Fruit fly (Drosophila melanogaster): Measurements from ENCODE around the gene Ibf2.

The Ibf2 gene

dm6 chr3R:9237268-9238091 lies 20.8 kb downstream of the Ibf2 start, which contains the start of gene pum:
pum (minus strand) TSS chr3R:9237682.
- TF ChIP-seq vvl (GFP tag; IDR thresholded peaks at IDR 0.05) (peak; percentile 55), Asciz (GFP tag; optimal IDR thresholded peaks at IDR 0.05) (no peak), bbx (GFP tag; IDR thresholded peaks at IDR 0.05; ENCODE audit: partially characterized antibody) (no peak), Drgx (GFP tag; IDR thresholded peaks at IDR 0.05) (no peak), Oli (tag; optimal IDR thresholded peaks at IDR 0.05) (no peak), en (GFP tag; optimal IDR thresholded peaks at IDR 0.05) (no peak), CG13287 (GFP tag; IDR thresholded peaks at IDR 0.05; ENCODE audit: partially characterized antibody) (no peak), Jarid2 (GFP tag; optimal IDR thresholded peaks at IDR 0.05) (no peak), Hr51 (GFP tag; optimal IDR thresholded peaks at IDR 0.05) (peak in 1 of 2 experiments; percentile 58), CG33557 (GFP tag; optimal IDR thresholded peaks at IDR 0.05) (no peak), az2 (GFP tag; optimal IDR thresholded peaks at IDR 0.05) (peak; percentile 47), bsh (GFP tag; optimal IDR thresholded peaks at IDR 0.05) (peak; percentile 50 to 83), CG16813 (GFP tag; IDR thresholded peaks at IDR 0.05; ENCODE audit: partially characterized antibody) (no peak), CG4424 (GFP tag; optimal IDR thresholded peaks at IDR 0.05) (no peak), ftz-f1 (GFP tag; optimal IDR thresholded peaks at IDR 0.05) (no peak), sqz (GFP tag; optimal IDR thresholded peaks at IDR 0.05) (peak; percentile 95), CG18011 (GFP tag; optimal IDR thresholded peaks at IDR 0.05) (no peak), CG11695 (GFP tag; IDR thresholded peaks at IDR 0.05) (0 out of 3 replicates have a peak, but pooled peaks have one; percentile 11), emc (GFP tag; optimal IDR thresholded peaks at IDR 0.05) (no peak), ash1 (GFP tag; optimal IDR thresholded peaks at IDR 0.05) (no peak), Rx (GFP tag; IDR thresholded peaks at IDR 0.05) (no peak), cg (GFP tag; optimal IDR thresholded peaks at IDR 0.05) (peak; percentile 95), CG14860 (GFP tag; IDR thresholded peaks at IDR 0.05; ENCODE audit: partially characterized antibody) (no peak), C15 (GFP tag; IDR thresholded peaks at IDR 0.05) (no peak), rib (GFP tag; IDR thresholded peaks at IDR 0.05) (no peak), CG4360 (GFP tag; IDR thresholded peaks at IDR 0.05) (no peak), gsb-n (tag; optimal IDR thresholded peaks at IDR 0.05) (peak; percentile 43), dm (GFP tag; optimal IDR thresholded peaks at IDR 0.05) (peak; percentile 75), CG7271 (tag; optimal IDR thresholded peaks at IDR 0.05) (no peak), unc-4 (GFP tag; IDR thresholded peaks at IDR 0.05; ENCODE audit: partially characterized antibody) (no peak), zen2 (GFP tag; IDR thresholded peaks at IDR 0.05; ENCODE audit: partially characterized antibody) (no peak), run (tag; optimal IDR thresholded peaks at IDR 0.05) (no peak), CG10209 (GFP tag; optimal IDR thresholded peaks at IDR 0.05) (no peak), CG11560 (tag; IDR thresholded peaks at IDR 0.05) (no peak), Ravus (GFP tag; IDR thresholded peaks at IDR 0.05) (no peak), Max (GFP tag; optimal IDR thresholded peaks at IDR 0.05) (peak; percentile 44), CG6813 (GFP tag; optimal IDR thresholded peaks at IDR 0.05) (no peak), CG10543 (GFP tag; optimal IDR thresholded peaks at IDR 0.05) (no peak), CG2199 (GFP tag; IDR thresholded peaks at IDR 0.05) (no peak), MBD-R2 (GFP tag; IDR thresholded peaks at IDR 0.05) (no peak), kay (GFP tag; optimal IDR thresholded peaks at IDR 0.05) (no peak), eve (GFP tag; optimal IDR thresholded peaks at IDR 0.05) (no peak), tap (tag; optimal IDR thresholded peaks at IDR 0.05) (peak; percentile 61), ttk (GFP tag; IDR thresholded peaks at IDR 0.05) (no peak), CG15514 (GFP tag; optimal IDR thresholded peaks at IDR 0.05) (peak; percentile 12), cad (GFP tag; optimal IDR thresholded peaks at IDR 0.05) (no peak), chn (GFP tag; optimal IDR thresholded peaks at IDR 0.05) (no peak), CG10462 (GFP tag; optimal IDR thresholded peaks at IDR 0.05) (no peak), psq (GFP tag; optimal IDR thresholded peaks at IDR 0.05) (no peak)

Data from whole organism, embryonic.